Fruit fly (Drosophila melanogaster) whole organism, embryonic: ENCODE measurements around the gene CG1774.
A peak's percentile ranks its signal among the peaks of the same experiment; 100 is the strongest.

Source experiments
- Asciz ChIP-seq: fragments of 200-800 bp; sonication (Bioruptor generic); optimal IDR thresholded peaks from 2 replicates; lab custom pipeline; 2017; ENCODE audit warnings: missing biosample characterization, mild to moderate bottlenecking, missing genetic modification characterization, missing genetic modification reagents
- Atf3 ChIP-seq: fragments of 200-800 bp; sonication (Bioruptor generic); optimal IDR thresholded peaks from 3 replicates; lab custom pipeline; 2016; ENCODE audit warnings: missing biosample characterization, missing genetic modification characterization
- B-H2 ChIP-seq: fragments of 200-800 bp; sonication (Bioruptor generic); optimal IDR thresholded peaks from 2 replicates; lab custom pipeline; 2018; ENCODE audit warnings: missing biosample characterization, mild to moderate bottlenecking, missing genetic modification characterization
- C15 ChIP-seq: fragments of 200-800 bp; sonication (Bioruptor generic); IDR thresholded peaks from 3 replicates; pipeline ENCODE4 v1.3.6; 2022; ENCODE audit warnings: missing biosample characterization, missing genetic modification characterization
- CG11398 ChIP-seq: fragments of 200-800 bp; sonication (Bioruptor generic); optimal IDR thresholded peaks from 2 replicates; lab custom pipeline; 2016; ENCODE audit warnings: missing biosample characterization, missing genetic modification characterization
- CG12219 ChIP-seq: fragments of 200-800 bp; sonication (Bioruptor generic); optimal IDR thresholded peaks from 3 replicates; lab custom pipeline; 2018; ENCODE audit warnings: missing biosample characterization, mild to moderate bottlenecking, missing genetic modification characterization
- CG13624 ChIP-seq: fragments of 200-800 bp; sonication (Bioruptor generic); optimal IDR thresholded peaks from 2 replicates; lab custom pipeline; 2016; ENCODE audit warnings: missing biosample characterization, missing genetic modification characterization
- CG17186 ChIP-seq: fragments of 200-800 bp; sonication (Bioruptor generic); optimal IDR thresholded peaks from 3 replicates; lab custom pipeline; 2017; ENCODE audit warnings: missing biosample characterization, missing genetic modification reagents, missing genetic modification characterization
- CG17568 ChIP-seq: fragments of 200-800 bp; sonication (Bioruptor generic); optimal IDR thresholded peaks from 2 replicates; lab custom pipeline; 2018; ENCODE audit warnings: missing biosample characterization, mild to moderate bottlenecking, missing genetic modification characterization, moderate library complexity
- CG17612 ChIP-seq: fragments of 200-800 bp; sonication (Bioruptor generic); IDR thresholded peaks from 2 replicates; pipeline ENCODE4 v1.3.6; 2022; ENCODE audit warnings: missing biosample characterization, missing genetic modification characterization
- CG30403 ChIP-seq: fragments of 200-800 bp; sonication (Bioruptor generic); optimal IDR thresholded peaks from 3 replicates; lab custom pipeline; 2016; ENCODE audit warnings: missing biosample characterization, missing genetic modification characterization
- CG32772 ChIP-seq: fragments of 200-800 bp; sonication (Bioruptor generic); IDR thresholded peaks from 2 replicates; pipeline ENCODE4 v1.3.6; 2022; ENCODE audit warnings: missing biosample characterization, missing genetic modification characterization
- CG3838 ChIP-seq: fragments of 200-800 bp; sonication (Bioruptor generic); optimal IDR thresholded peaks from 3 replicates; lab custom pipeline; 2016; ENCODE audit warnings: missing biosample characterization, missing genetic modification characterization
- CG3847 ChIP-seq: fragments of 200-800 bp; sonication (Bioruptor generic); IDR thresholded peaks from 2 replicates; pipeline ENCODE4 v1.3.6; 2022; ENCODE audit warnings: missing biosample characterization, missing genetic modification characterization
- CG43689 ChIP-seq: fragments of 200-800 bp; sonication (Bioruptor generic); IDR thresholded peaks from 2 replicates; pipeline ENCODE4 v1.3.6; 2022; ENCODE audit warnings: missing biosample characterization, missing genetic modification characterization
- CG6813 ChIP-seq: fragments of 200-800 bp; sonication (Bioruptor generic); optimal IDR thresholded peaks from 2 replicates; lab custom pipeline; 2017; ENCODE audit warnings: missing biosample characterization, missing genetic modification characterization, mild to moderate bottlenecking, moderate library complexity, missing genetic modification reagents
- CG7372 ChIP-seq: fragments of 200-800 bp; sonication (Bioruptor generic); IDR thresholded peaks from 2 replicates; pipeline ENCODE4 v1.3.6; 2022; ENCODE audit warnings: missing biosample characterization, missing genetic modification characterization
- CG7556 ChIP-seq: fragments of 200-800 bp; sonication (Bioruptor generic); optimal IDR thresholded peaks from 2 replicates; lab custom pipeline; 2017; ENCODE audit warnings: missing biosample characterization, mild to moderate bottlenecking, missing genetic modification characterization
- CG8281 ChIP-seq: fragments of 200-800 bp; sonication (Bioruptor generic); optimal IDR thresholded peaks from 2 replicates; lab custom pipeline; 2018; ENCODE audit warnings: missing biosample characterization, mild to moderate bottlenecking, missing genetic modification characterization, moderate library complexity
- CG8359 ChIP-seq: fragments of 200-800 bp; sonication (Bioruptor generic); optimal IDR thresholded peaks from 2 replicates; lab custom pipeline; 2017; ENCODE audit warnings: missing biosample characterization, mild to moderate bottlenecking, missing genetic modification characterization, borderline replicate concordance
- CG9727 ChIP-seq: fragments of 200-800 bp; sonication (Bioruptor generic); optimal IDR thresholded peaks from 3 replicates; lab custom pipeline; 2017; ENCODE audit warnings: missing biosample characterization, mild to moderate bottlenecking, missing genetic modification characterization
- Deaf1 ChIP-seq: fragments of 200-800 bp; optimal IDR thresholded peaks from 3 replicates; lab custom pipeline; 2019; ENCODE audit warnings: missing biosample characterization, mild to moderate bottlenecking, missing genetic modification characterization, moderate library complexity
- E2f2 ChIP-seq: fragments of 200-800 bp; sonication (Bioruptor generic); IDR thresholded peaks from 2 replicates; pipeline ENCODE4 v1.3.6; 2022; ENCODE audit warnings: missing biosample characterization, missing genetic modification characterization
- Hmx ChIP-seq: fragments of 200-800 bp; sonication (Bioruptor generic); optimal IDR thresholded peaks from 2 replicates; lab custom pipeline; 2016; ENCODE audit warnings: missing biosample characterization, missing genetic modification characterization
- Hsf ChIP-seq: fragments of 200-800 bp; sonication (Bioruptor generic); optimal IDR thresholded peaks from 3 replicates; lab custom pipeline; 2016; ENCODE audit warnings: missing biosample characterization, missing genetic modification characterization
- Med ChIP-seq: fragments of 200-800 bp; sonication (Bioruptor generic); peaks from one replicate; lab custom pipeline; 2016; ENCODE audit warnings: missing biosample characterization, missing genetic modification characterization, mild to moderate bottlenecking, inconsistent platforms, moderate library complexity
- Mrtf ChIP-seq: fragments of 200-800 bp; sonication (Bioruptor generic); IDR thresholded peaks from 3 replicates; pipeline ENCODE4 v1.3.6; 2022; ENCODE audit warnings: missing biosample characterization, missing genetic modification characterization
- NK7.1 ChIP-seq: fragments of 200-800 bp; sonication (Bioruptor generic); optimal IDR thresholded peaks from 3 replicates; lab custom pipeline; 2016; ENCODE audit warnings: missing biosample characterization, missing genetic modification characterization
- Scr ChIP-seq: fragments of 200-800 bp; sonication (Bioruptor generic); IDR thresholded peaks from 2 replicates; pipeline ENCODE4 v1.3.6; 2022; ENCODE audit warnings: missing biosample characterization, missing genetic modification characterization; ENCODE audit not compliant: partially characterized antibody
- Sin3A ChIP-seq: fragments of >200 bp; optimal IDR thresholded peaks from 2 replicates; lab custom pipeline; 2018
- Stat92E ChIP-seq, 3 experiments: fragments of >200 bp in 2 of 3; fragments of 200-800 bp in 1 of 3; sonication (Bioruptor generic) in 1 of 3; optimal IDR thresholded peaks; 2 replicates each; lab custom pipeline; 2017 to 2019; ENCODE audit warnings: missing biosample characterization in 3 of 3, missing genetic modification characterization in 3 of 3, mild to moderate bottlenecking in 1 of 3, moderate library complexity in 1 of 3
- az2 ChIP-seq: fragments of 200-800 bp; sonication (Bioruptor generic); optimal IDR thresholded peaks from 3 replicates; lab custom pipeline; 2016; ENCODE audit warnings: missing biosample characterization, missing genetic modification characterization
- bab2 ChIP-seq: fragments of 200-800 bp; sonication (Bioruptor generic); optimal IDR thresholded peaks from 2 replicates; lab custom pipeline; 2016; ENCODE audit warnings: missing biosample characterization, missing genetic modification characterization
- btn ChIP-seq: fragments of 200-800 bp; sonication (Bioruptor generic); optimal IDR thresholded peaks from 2 replicates; lab custom pipeline; 2016; ENCODE audit warnings: missing biosample characterization, missing genetic modification characterization
- cato ChIP-seq: fragments of 200-800 bp; sonication (Bioruptor generic); optimal IDR thresholded peaks from 2 replicates; lab custom pipeline; 2016; ENCODE audit warnings: missing biosample characterization, missing genetic modification characterization, borderline replicate concordance
- corto ChIP-seq: fragments of 200-800 bp; sonication (Bioruptor generic); optimal IDR thresholded peaks from 2 replicates; lab custom pipeline; 2016; ENCODE audit warnings: missing biosample characterization, mild to moderate bottlenecking, missing genetic modification characterization, moderate library complexity
- crp ChIP-seq, 2 experiments: fragments of 200-800 bp; sonication (Bioruptor generic); optimal IDR thresholded peaks; 2 replicates in 1 of 2; 3 replicates in 1 of 2; lab custom pipeline; 2017; ENCODE audit warnings: missing biosample characterization in 2 of 2, missing genetic modification characterization in 2 of 2, mild to moderate bottlenecking in 1 of 2, moderate library complexity in 1 of 2
- fru ChIP-seq: fragments of >200 bp; optimal IDR thresholded peaks from 2 replicates; lab custom pipeline; 2017
- grau ChIP-seq: fragments of 200-800 bp; optimal IDR thresholded peaks from 3 replicates; lab custom pipeline; 2019; ENCODE audit warnings: missing biosample characterization, mild to moderate bottlenecking, missing genetic modification characterization, moderate library complexity
- jigr1 ChIP-seq: fragments of 200-800 bp; sonication (Bioruptor generic); IDR thresholded peaks from 3 replicates; pipeline ENCODE4 v1.3.6; 2022; ENCODE audit warnings: missing biosample characterization, missing genetic modification characterization
- lilli ChIP-seq: fragments of 200-800 bp; sonication (Bioruptor generic); optimal IDR thresholded peaks from 3 replicates; lab custom pipeline; 2016; ENCODE audit warnings: missing biosample characterization, missing genetic modification characterization
- onecut ChIP-seq: fragments of 200-800 bp; sonication (Bioruptor generic); IDR thresholded peaks from 2 replicates; pipeline ENCODE4 v1.3.6; 2022; ENCODE audit warnings: missing biosample characterization, missing genetic modification characterization
- org-1 ChIP-seq: fragments of 200-800 bp; sonication (Bioruptor generic); optimal IDR thresholded peaks from 2 replicates; lab custom pipeline; 2017; ENCODE audit warnings: missing biosample characterization, missing genetic modification characterization
- p53 ChIP-seq: fragments of 200-800 bp; sonication (Bioruptor generic); optimal IDR thresholded peaks from 2 replicates; lab custom pipeline; 2016; ENCODE audit warnings: missing biosample characterization, missing genetic modification characterization
- pan ChIP-seq, 4 experiments: fragments of >200 bp in 3 of 4; fragments of 200-800 bp in 1 of 4; sonication (Bioruptor generic) in 1 of 4; optimal IDR thresholded peaks in 3 of 4; IDR thresholded peaks in 1 of 4; 2 replicates each; pipeline versions ENCODE4 v1.3.6 to Lab custom; 2017 to 2022; ENCODE audit warnings: missing biosample characterization in 2 of 4, missing genetic modification characterization in 2 of 4, mixed read lengths in 1 of 4
- rib ChIP-seq: fragments of 200-800 bp; sonication (Bioruptor generic); IDR thresholded peaks from 2 replicates; pipeline ENCODE4 v1.3.6; 2022; ENCODE audit warnings: missing biosample characterization, missing genetic modification characterization
- sob ChIP-seq: fragments of 200-800 bp; sonication (Bioruptor generic); IDR thresholded peaks from 2 replicates; pipeline ENCODE4 v1.3.6; 2022; ENCODE audit warnings: missing biosample characterization, missing genetic modification characterization
- ssp ChIP-seq: fragments of 200-800 bp; sonication (Bioruptor generic); IDR thresholded peaks from 2 replicates; pipeline ENCODE4 v1.3.6; 2022; ENCODE audit warnings: missing biosample characterization, missing genetic modification characterization
- wdn ChIP-seq: fragments of 200-800 bp; sonication (Bioruptor generic); IDR thresholded peaks from 2 replicates; pipeline ENCODE4 v1.3.6; 2022; ENCODE audit warnings: missing biosample characterization, missing genetic modification characterization

The CG1774 gene

dm6 chr3R:31592256-31592879 is at the start of gene CG1774 (continued):
- TF ChIP-seq sob (peak; percentile 82), CG3838 (GFP tag; lab: Kevin White, UChicago) (peak; percentile 31), org-1 (GFP tag; lab: Kevin White, UChicago) (peak; percentile 76), CG30403 (GFP tag; lab: Kevin White, UChicago) (peak; percentile 84), az2 (peak; percentile 70), cato (peak; percentile 17), CG43689 (GFP tag; lab: Robert Waterston, UW) (0 out of 2 replicates have a peak, but pooled peaks have one; percentile 6), E2f2 (GFP tag; lab: Robert Waterston, UW) (peak; percentile 44), ssp (peak; percentile 38; the same call in 1 of the 2 replicates), C15 (GFP tag; lab: Robert Waterston, UW) (no peak), Mrtf (peak; percentile 41; the same call in 1 of the 3 replicates), Sin3A (lab: Kevin White, UChicago) (no peak), CG3847 (GFP tag; lab: Robert Waterston, UW) (peak; percentile 69), Scr (GFP tag; lab: Robert Waterston, UW) (no peak), CG17612 (GFP tag; lab: Robert Waterston, UW) (peak; percentile 53; the same call in 1 of the 2 replicates), grau (tag; lab: Kevin White, UChicago) (peak; percentile 85), Deaf1 (tag; lab: Kevin White, UChicago) (peak; percentile 55), p53 (GFP tag; lab: Kevin White, UChicago) (peak; percentile 52), CG8281 (tag; lab: Kevin White, UChicago) (peak; percentile 43), bab2 (GFP tag; lab: Kevin White, UChicago) (peak; percentile 80), B-H2 (GFP tag; lab: Kevin White, UChicago) (peak; percentile 62), Atf3 (GFP tag; lab: Kevin White, UChicago) (no peak), Asciz (GFP tag; lab: Kevin White, UChicago) (peak; percentile 53), CG17568 (peak; percentile 59), CG17186 (no peak), Hmx (peak; percentile 34), CG32772 (GFP tag; lab: Robert Waterston, UW) (peak; percentile 71; the same call in 1 of the 2 replicates), NK7.1 (GFP tag; lab: Kevin White, UChicago) (peak; percentile 45), CG8359 (GFP tag; lab: Kevin White, UChicago) (peak; percentile 27), pan (optimal IDR thresholded peaks at IDR 0.05; lab: Kevin White, UChicago) (no peak), pan (GFP tag; optimal IDR thresholded peaks at IDR 0.05 in 1 of 2, IDR thresholded peaks at IDR 0.05 in 1 of 2) (peak in 1 of 2 experiments; percentile 80), jigr1 (GFP tag; lab: Robert Waterston, UW) (0 out of 3 replicates have a peak, but pooled peaks have one; percentile 24), Stat92E (GFP tag; optimal IDR thresholded peaks at IDR 0.05; lab: Kevin White, UChicago) (no peak), CG12219 (GFP tag; lab: Kevin White, UChicago) (peak; percentile 66), wdn (peak; percentile 65; the same call in 1 of the 2 replicates), onecut (GFP tag; lab: Robert Waterston, UW) (0 out of 2 replicates have a peak, but pooled peaks have one; percentile 22), Med (GFP tag; lab: Kevin White, UChicago) (peak; percentile 98), CG9727 (GFP tag; lab: Kevin White, UChicago) (peak; percentile 81), Hsf (GFP tag; lab: Kevin White, UChicago) (peak; percentile 81), CG13624 (GFP tag; lab: Kevin White, UChicago) (peak; percentile 91), CG6813 (GFP tag; lab: Kevin White, UChicago) (peak; percentile 76), crp (GFP tag; optimal IDR thresholded peaks at IDR 0.05; lab: Kevin White, UChicago) (peak in 1 of 2 experiments; percentile 23), CG7372 (GFP tag; lab: Robert Waterston, UW) (peak; percentile 61), CG11398 (GFP tag; lab: Kevin White, UChicago) (peak; percentile 34), rib (GFP tag; lab: Robert Waterston, UW) (peak; percentile 87), CG7556 (peak; percentile 79), btn (GFP tag; lab: Kevin White, UChicago) (peak; percentile 36), fru (lab: Kevin White, UChicago) (no peak), lilli (GFP tag; lab: Kevin White, UChicago) (peak; percentile 90), corto (GFP tag; lab: Kevin White, UChicago) (peak; percentile 84)
